Worm (Caenorhabditis elegans) whole organism, L2 larva: ENCODE measurements around the gene C31B8.7.

ENCODE experiments used
- F13H6.1 ChIP-seq: sonication (generic microtip); optimal IDR thresholded peaks from 2 replicates; lab custom pipeline; 2016; ENCODE audit warnings: missing genetic modification characterization, missing compliant biosample characterization
- lsy-2 ChIP-seq, 2 experiments: fragments of 150-350 bp in 1 of 2; sonication (generic microtip) in 1 of 2; optimal IDR thresholded peaks; 2 replicates each; lab custom pipeline; 2014 to 2017; ENCODE audit warnings: missing biosample characterization in 2 of 2, missing genetic modification characterization in 2 of 2
- nhr-11 ChIP-seq: fragments of 150-350 bp; optimal IDR thresholded peaks from 2 replicates; lab custom pipeline; 2014; ENCODE audit warnings: missing biosample characterization, missing genetic modification characterization
- nhr-6 ChIP-seq: fragments of 150-350 bp; optimal IDR thresholded peaks from 2 replicates; lab custom pipeline; 2014; ENCODE audit warnings: missing biosample characterization, missing genetic modification characterization
- unc-39 ChIP-seq: fragments of 150-350 bp; optimal IDR thresholded peaks from 2 replicates; lab custom pipeline; 2014; ENCODE audit warnings: missing biosample characterization, missing genetic modification characterization
- unc-62 ChIP-seq: fragments of 150-350 bp; optimal IDR thresholded peaks from 2 replicates; lab custom pipeline; 2014; ENCODE audit warnings: missing biosample characterization, missing genetic modification reagents, missing genetic modification characterization
- zag-1 ChIP-seq: fragments of 150-350 bp; optimal IDR thresholded peaks from 2 replicates; lab custom pipeline; 2014; ENCODE audit warnings: missing biosample characterization, missing genetic modification characterization
- ztf-11 ChIP-seq: sonication (generic microtip); optimal IDR thresholded peaks from 2 replicates; lab custom pipeline; 2017; ENCODE audit warnings: missing biosample characterization, missing genetic modification characterization

- TF ChIP-seq zag-1 (tag; lab: Kevin White, UChicago): no peak
- TF ChIP-seq lsy-2 (tag; optimal IDR thresholded peaks at IDR 0.05; lab: Kevin White, UChicago): no peak
- TF ChIP-seq nhr-11 (tag; lab: Kevin White, UChicago): no peak
- no peak for TF ChIP-seq unc-62 (GFP tag; lab: Kevin White, UChicago)
- TF ChIP-seq ztf-11 (tag; lab: Kevin White, UChicago): no peak
- TF ChIP-seq unc-39 (tag; lab: Kevin White, UChicago): no peak
- TF ChIP-seq nhr-6 (tag; lab: Kevin White, UChicago): no peak
- no peak for TF ChIP-seq F13H6.1 (tag; lab: Kevin White, UChicago)
These were observed 42.5 kb upstream of the C31B8.7 start, which contains the start of gene srh-87 for ce11 chrV:2945602-2946001.
